Worm (Caenorhabditis elegans) whole organism, young adult: ENCODE measurements around the gene F10C2.7.

Experiments used
- F10E7.11 ChIP-seq: sonication (generic microtip); optimal IDR thresholded peaks from 2 replicates; lab custom pipeline; 2017; ENCODE audit warnings: mild to moderate bottlenecking, missing genetic modification characterization, moderate library complexity, missing compliant biosample characterization
- F22D6.2 ChIP-seq: sonication (generic microtip); optimal IDR thresholded peaks from 2 replicates; lab custom pipeline; 2016; ENCODE audit warnings: mild to moderate bottlenecking, missing genetic modification characterization, missing compliant biosample characterization
- F39B2.1 ChIP-seq: fragments of 200-800 bp; sonication (Bioruptor generic); IDR thresholded peaks from 2 replicates; pipeline ENCODE4 v1.3.6; 2022; ENCODE audit warnings: missing genetic modification reagents, missing genetic modification characterization, missing compliant biosample characterization
- F52B5.7 ChIP-seq: sonication (generic microtip); optimal IDR thresholded peaks from 2 replicates; lab custom pipeline; 2016; ENCODE audit warnings: mild to moderate bottlenecking, missing genetic modification characterization, missing compliant biosample characterization
- Y53F4B.3 ChIP-seq: fragments of 200-800 bp; sonication (Bioruptor generic); IDR thresholded peaks from 2 replicates; pipeline ENCODE4 v1.3.6; 2022; ENCODE audit warnings: missing genetic modification reagents, missing genetic modification characterization, missing compliant biosample characterization
- Y67H2A.10 ChIP-seq: fragments of 200-800 bp; sonication (Bioruptor generic); conservative IDR thresholded peaks from 2 replicates; pipeline ENCODE4 v1.3.6; 2022; ENCODE audit warnings: missing genetic modification reagents, missing genetic modification characterization, missing compliant biosample characterization
- ZK185.1 ChIP-seq: sonication (generic microtip); optimal IDR thresholded peaks from 2 replicates; lab custom pipeline; 2016; ENCODE audit warnings: mild to moderate bottlenecking, missing genetic modification characterization, missing compliant biosample characterization; ENCODE audit not compliant: poor library complexity, severe bottlenecking
- ama-1 ChIP-seq, 3 experiments: fragments of 150-350 bp in 1 of 3; sonication (generic microtip) in 2 of 3; optimal IDR thresholded peaks; 2 replicates each; lab custom pipeline; 2014 to 2018; ENCODE audit warnings: missing biosample characterization in 2 of 3, missing genetic modification characterization in 2 of 3, missing genetic modification reagents in 2 of 3
- athp-1 ChIP-seq: sonication (generic microtip); optimal IDR thresholded peaks from 2 replicates; lab custom pipeline; 2017; ENCODE audit warnings: mild to moderate bottlenecking, missing genetic modification characterization, missing compliant biosample characterization
- attf-3 ChIP-seq: fragments of 200-800 bp; sonication (Bioruptor generic); conservative IDR thresholded peaks from 2 replicates; pipeline ENCODE4 v1.3.6; 2022; ENCODE audit warnings: missing genetic modification reagents, missing genetic modification characterization, missing compliant biosample characterization
- attf-5 ChIP-seq: fragments of 200-800 bp; sonication (Bioruptor generic); optimal IDR thresholded peaks from 2 replicates; lab custom pipeline; 2018; ENCODE audit warnings: mild to moderate bottlenecking, missing genetic modification characterization, missing compliant biosample characterization
- attf-6 ChIP-seq: fragments of 200-800 bp; sonication (Bioruptor generic); IDR thresholded peaks from 2 replicates; pipeline ENCODE4 v1.3.6; 2022; ENCODE audit warnings: missing genetic modification reagents, missing genetic modification characterization, missing compliant biosample characterization
- ccch-3 ChIP-seq: fragments of 200-800 bp; sonication (Bioruptor generic); optimal IDR thresholded peaks from 2 replicates; lab custom pipeline; 2018; ENCODE audit warnings: mild to moderate bottlenecking, missing genetic modification characterization, missing compliant biosample characterization
- cebp-1 ChIP-seq, 2 experiments: fragments of 200-800 bp in 1 of 2; sonication (Bioruptor generic) in 1 of 2; sonication (generic microtip) in 1 of 2; IDR thresholded peaks in 1 of 2; optimal IDR thresholded peaks in 1 of 2; 2 replicates each; pipeline versions ENCODE4 v1.3.6 to Lab custom; 2017 to 2022; ENCODE audit warnings: missing compliant biosample characterization in 2 of 2, missing genetic modification characterization in 2 of 2, mild to moderate bottlenecking in 1 of 2, missing genetic modification reagents in 1 of 2, moderate library complexity in 1 of 2
- ceh-40 ChIP-seq: fragments of 200-800 bp; sonication (Bioruptor generic); IDR thresholded peaks from 2 replicates; pipeline ENCODE4 v1.3.6; 2022; ENCODE audit warnings: missing genetic modification characterization, missing compliant biosample characterization
- ceh-91 ChIP-seq: fragments of 200-800 bp; sonication (Bioruptor generic); IDR thresholded peaks from 2 replicates; pipeline ENCODE4 v1.3.6; 2022; ENCODE audit warnings: missing genetic modification reagents, missing genetic modification characterization, missing compliant biosample characterization
- dpff-1 ChIP-seq: sonication (generic microtip); optimal IDR thresholded peaks from 2 replicates; lab custom pipeline; 2017; ENCODE audit warnings: mild to moderate bottlenecking, missing genetic modification characterization, missing compliant biosample characterization
- dpl-1 ChIP-seq: fragments of 150-350 bp; optimal IDR thresholded peaks from 2 replicates; lab custom pipeline; 2014; ENCODE audit warnings: missing biosample characterization, missing genetic modification reagents, missing genetic modification characterization
- him-1 ChIP-seq: sonication (generic microtip); optimal IDR thresholded peaks from 2 replicates; lab custom pipeline; 2016; ENCODE audit warnings: missing genotype, missing genetic modification reagents, missing genetic modification characterization, missing compliant biosample characterization
- lag-1 ChIP-seq: fragments of 200-800 bp; sonication (Bioruptor generic); IDR thresholded peaks from 2 replicates; pipeline ENCODE4 v1.3.6; 2022; ENCODE audit warnings: missing genetic modification reagents, missing genetic modification characterization, missing compliant biosample characterization
- lin-26 ChIP-seq: fragments of 200-800 bp; sonication (Bioruptor generic); IDR thresholded peaks from 2 replicates; pipeline ENCODE4 v1.3.6; 2022; ENCODE audit warnings: missing genetic modification reagents, missing genetic modification characterization, missing compliant biosample characterization
- lin-40 ChIP-seq: sonication (generic microtip); optimal IDR thresholded peaks from 2 replicates; lab custom pipeline; 2016; ENCODE audit warnings: missing genetic modification characterization, mild to moderate bottlenecking, missing compliant biosample characterization, missing genotype, missing genetic modification reagents
- lsl-1 ChIP-seq: fragments of 200-800 bp; sonication (Bioruptor generic); optimal IDR thresholded peaks from 2 replicates; lab custom pipeline; 2018; ENCODE audit warnings: mild to moderate bottlenecking, missing genetic modification characterization, moderate library complexity, missing compliant biosample characterization
- lsy-27 ChIP-seq: sonication (generic microtip); optimal IDR thresholded peaks from 2 replicates; lab custom pipeline; 2017; ENCODE audit warnings: missing genetic modification characterization, mild to moderate bottlenecking, missing compliant biosample characterization, antibody characterized with exemption, missing genotype, borderline replicate concordance; ENCODE audit not compliant: insufficient read depth
- madf-10 ChIP-seq: sonication (generic microtip); optimal IDR thresholded peaks from 2 replicates; lab custom pipeline; 2016; ENCODE audit warnings: mild to moderate bottlenecking, missing genetic modification characterization, missing compliant biosample characterization
- madf-3 ChIP-seq: fragments of 200-800 bp; sonication (Bioruptor generic); IDR thresholded peaks from 2 replicates; pipeline ENCODE4 v1.3.6; 2022; ENCODE audit warnings: missing genetic modification reagents, missing genetic modification characterization, missing compliant biosample characterization
- nfyb-1 ChIP-seq: fragments of 200-800 bp; sonication (Bioruptor generic); IDR thresholded peaks from 2 replicates; pipeline ENCODE4 v1.3.6; 2022; ENCODE audit warnings: missing genetic modification reagents, missing genetic modification characterization, missing compliant biosample characterization
- nhr-179 ChIP-seq: sonication (generic microtip); optimal IDR thresholded peaks from 2 replicates; lab custom pipeline; 2016; ENCODE audit warnings: mild to moderate bottlenecking, missing genetic modification characterization, missing compliant biosample characterization
- nhr-80 ChIP-seq: sonication (generic microtip); optimal IDR thresholded peaks from 2 replicates; lab custom pipeline; 2016; ENCODE audit warnings: missing genetic modification characterization, missing compliant biosample characterization
- nhr-90 ChIP-seq: sonication (generic microtip); optimal IDR thresholded peaks from 2 replicates; lab custom pipeline; 2016; ENCODE audit warnings: missing genotype, mild to moderate bottlenecking, missing genetic modification characterization, missing compliant biosample characterization
- rcor-1 ChIP-seq: fragments of 200-800 bp; sonication (Bioruptor generic); IDR thresholded peaks from 2 replicates; pipeline ENCODE4 v1.3.6; 2022; ENCODE audit warnings: missing genetic modification reagents, missing genetic modification characterization, missing compliant biosample characterization
- snpc-1.1 ChIP-seq: sonication (generic microtip); optimal IDR thresholded peaks from 2 replicates; lab custom pipeline; 2017; ENCODE audit warnings: missing genetic modification characterization, mild to moderate bottlenecking, missing compliant biosample characterization, antibody characterized with exemption, moderate library complexity, missing genotype, missing genetic modification reagents; ENCODE audit not compliant: insufficient read depth
- unc-130 ChIP-seq: sonication (generic microtip); optimal IDR thresholded peaks from 2 replicates; lab custom pipeline; 2016; ENCODE audit warnings: missing genetic modification reagents, missing genetic modification characterization, missing compliant biosample characterization
- ztf-22 ChIP-seq: fragments of 200-800 bp; sonication (Bioruptor generic); optimal IDR thresholded peaks from 2 replicates; lab custom pipeline; 2018; ENCODE audit warnings: mild to moderate bottlenecking, missing genetic modification characterization, moderate library complexity, missing compliant biosample characterization
- ztf-25 ChIP-seq: fragments of 200-800 bp; sonication (Bioruptor generic); IDR thresholded peaks from 2 replicates; pipeline ENCODE4 v1.3.6; 2022; ENCODE audit warnings: missing genetic modification reagents, missing genetic modification characterization, missing compliant biosample characterization
- ztf-3 ChIP-seq: fragments of 200-800 bp; sonication (Bioruptor generic); optimal IDR thresholded peaks from 2 replicates; lab custom pipeline; 2018; ENCODE audit warnings: mild to moderate bottlenecking, missing genetic modification characterization, missing compliant biosample characterization

Gene F10C2.7

DNA sequence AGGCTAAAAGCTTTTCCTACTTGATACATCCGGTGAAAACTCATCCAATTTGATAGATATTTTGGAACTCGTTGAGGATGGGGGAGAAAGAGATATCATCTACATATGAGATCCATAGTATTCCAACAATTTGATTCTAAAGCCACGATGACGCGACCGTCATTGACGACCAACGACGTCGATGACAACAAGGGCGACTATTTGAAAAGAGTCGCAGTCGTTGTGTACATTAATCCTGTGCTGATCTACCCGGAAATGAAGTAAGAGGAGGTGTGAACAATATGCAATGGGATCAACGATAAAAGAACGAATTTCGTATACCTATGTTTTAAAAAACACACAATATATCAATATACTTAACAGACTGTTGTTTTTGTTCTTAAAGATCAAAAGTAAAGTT lies 25.5 kb upstream of the F10C2.7 start:
- no peak for TF ChIP-seq nhr-90 (tag; lab: Kevin White, UChicago)

DNA sequence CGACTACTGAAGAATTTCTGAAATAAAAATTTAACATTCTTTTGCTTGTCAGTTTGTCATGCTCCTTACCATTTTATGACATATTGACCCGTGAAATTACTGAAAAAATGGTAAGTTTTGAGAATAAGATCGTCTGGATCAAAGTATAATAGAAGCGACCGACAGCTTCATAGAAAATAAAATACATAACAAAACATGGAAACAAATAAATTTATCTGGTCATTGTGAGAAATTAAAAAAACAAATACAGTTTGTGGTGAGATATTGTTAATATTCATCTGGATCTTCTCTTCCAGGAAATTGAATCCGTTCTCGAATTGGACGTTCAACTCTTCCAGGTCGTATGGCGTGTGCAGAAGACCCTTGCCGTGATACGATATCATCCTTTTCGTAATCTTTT lies 21.6 kb upstream of the F10C2.7 start, which contains the start of gene pkc-1:
TSS of gene pkc-1 (minus strand) at position 101 of the 400 bp plus-strand sequence.
- TF ChIP-seq snpc-1.1 (tag; lab: Kevin White, UChicago) (no peak), attf-3 (no peak), ceh-91 (no peak), ztf-25 (GFP tag; lab: Robert Waterston, UW) (no peak), nhr-80 (no peak), attf-6 (GFP tag; lab: Robert Waterston, UW) (no peak), lag-1 (GFP tag; lab: Robert Waterston, UW) (no peak)

DNA sequence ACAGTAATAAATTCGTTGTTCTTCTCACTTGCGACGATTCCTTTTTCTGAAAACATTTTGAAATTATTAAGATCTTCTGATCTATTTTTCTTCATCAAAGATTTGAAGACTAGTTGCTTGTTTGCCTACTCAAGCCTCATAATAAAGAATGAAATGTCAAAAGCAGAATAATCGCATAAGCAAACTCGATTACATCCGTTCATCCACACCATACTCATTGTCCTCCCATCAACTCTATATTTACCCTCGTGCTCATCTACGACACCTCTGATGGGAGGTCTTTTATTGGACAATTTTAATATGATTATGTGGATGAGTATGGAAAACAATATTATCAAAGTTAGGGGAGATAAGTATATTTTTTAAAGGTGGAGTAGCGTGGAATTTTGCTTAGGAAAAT lies 19.9 kb upstream of the F10C2.7 start:
- TF ChIP-seq lsy-27 (tag; lab: Kevin White, UChicago) (no peak), rcor-1 (GFP tag; lab: Robert Waterston, UW) (no peak), F22D6.2 (tag; lab: Kevin White, UChicago) (no peak), ama-1 (optimal IDR thresholded peaks at IDR 0.05; lab: Kevin White, UChicago) (no peak), ama-1 (GFP tag; optimal IDR thresholded peaks at IDR 0.05; lab: Kevin White, UChicago) (no peak), F10E7.11 (tag; lab: Kevin White, UChicago) (no peak), F39B2.1 (GFP tag; lab: Robert Waterston, UW) (no peak), him-1 (tag; lab: Kevin White, UChicago) (no peak), dpl-1 (GFP tag; lab: Kevin White, UChicago) (no peak), athp-1 (tag; lab: Kevin White, UChicago) (no peak), attf-3 (no peak), madf-10 (tag; lab: Kevin White, UChicago) (no peak), nhr-179 (tag; lab: Kevin White, UChicago) (no peak), ZK185.1 (no peak), unc-130 (GFP tag; lab: Kevin White, UChicago) (no peak), Y53F4B.3 (GFP tag; lab: Robert Waterston, UW) (no peak), ztf-22 (GFP tag; lab: Kevin White, UChicago) (no peak), Y67H2A.10 (GFP tag; lab: Robert Waterston, UW) (no peak), nfyb-1 (no peak), lin-40 (tag; lab: Kevin White, UChicago) (no peak), cebp-1 (GFP tag; IDR thresholded peaks at IDR 0.05; lab: Robert Waterston, UW) (no peak), cebp-1 (tag; optimal IDR thresholded peaks at IDR 0.05; lab: Kevin White, UChicago) (no peak)

DNA sequence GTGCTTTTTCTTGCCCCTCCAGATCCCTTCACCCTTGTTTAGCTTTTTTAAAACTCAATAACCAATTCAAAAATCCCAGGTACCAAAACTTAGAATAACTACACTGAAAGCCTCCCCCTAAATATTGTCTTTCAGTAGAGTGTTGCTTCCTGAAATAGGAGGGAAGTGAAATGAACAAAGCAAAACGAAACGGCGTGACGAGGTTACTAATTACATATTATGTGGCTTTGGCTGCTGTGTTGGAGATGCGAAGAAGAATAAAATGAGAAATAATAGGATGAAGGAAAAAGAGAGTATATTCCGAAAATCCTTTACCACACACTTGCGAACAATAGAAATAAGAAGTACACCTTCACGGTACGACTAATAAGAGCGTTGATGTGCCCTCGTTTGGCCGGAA lies 17.6 kb upstream of the F10C2.7 start:
- TF ChIP-seq ccch-3 (GFP tag; lab: Kevin White, UChicago) (no peak), madf-3 (GFP tag; lab: Robert Waterston, UW) (peak; percentile 44; the same call in 1 of the 2 replicates)
- TF ChIP-seq, all 124 proteins: peak for 1

DNA sequence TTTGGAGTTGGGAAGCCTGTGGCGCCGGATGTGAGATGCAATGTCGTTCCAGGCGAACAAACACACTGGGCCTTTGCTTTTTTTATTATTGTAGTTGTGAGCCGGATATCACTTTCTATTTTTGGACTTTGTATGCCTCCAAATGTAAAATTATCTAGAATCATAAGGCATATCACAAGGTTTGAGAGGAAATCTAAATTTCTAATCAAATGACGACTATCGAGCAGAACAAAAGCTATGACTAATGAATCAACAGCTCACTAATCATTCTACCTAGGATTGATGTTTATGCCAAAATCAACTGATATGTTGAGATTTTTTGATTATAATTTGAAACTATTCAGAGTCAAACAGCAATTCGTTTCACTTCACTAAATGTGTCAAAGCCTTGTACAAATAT lies 15.8 kb upstream of the F10C2.7 start:
- TF ChIP-seq lin-26 (no peak), lsl-1 (GFP tag; lab: Kevin White, UChicago) (no peak), dpff-1 (tag; lab: Kevin White, UChicago) (no peak), ceh-40 (GFP tag; lab: Robert Waterston, UW) (no peak), ccch-3 (GFP tag; lab: Kevin White, UChicago) (no peak), nhr-90 (tag; lab: Kevin White, UChicago) (no peak), ztf-3 (GFP tag; lab: Kevin White, UChicago) (no peak), attf-5 (GFP tag; lab: Kevin White, UChicago) (no peak), F52B5.7 (tag; lab: Kevin White, UChicago) (no peak), F22D6.2 (tag; lab: Kevin White, UChicago) (no peak), athp-1 (tag; lab: Kevin White, UChicago) (no peak)
